Worm (Caenorhabditis elegans) whole organism, early embryonic: Measurements from ENCODE around the gene klp-17.

ENCODE experiments used
- ama-1 ChIP-seq: fragments of 150-350 bp; optimal IDR thresholded peaks from 2 replicates; lab custom pipeline; 2014
- ets-7 ChIP-seq: sonication (generic microtip); optimal IDR thresholded peaks from 2 replicates; lab custom pipeline; 2016; ENCODE audit warnings: missing genotype, missing genetic modification characterization, missing compliant biosample characterization
- flt-1 ChIP-seq: fragments of 200-800 bp; sonication (Bioruptor generic); IDR thresholded peaks from 2 replicates; pipeline ENCODE4 v1.3.6; 2022; ENCODE audit warnings: missing genetic modification characterization, missing compliant biosample characterization
- hmbx-1 ChIP-seq: sonication (generic microtip); optimal IDR thresholded peaks from 2 replicates; lab custom pipeline; 2016; ENCODE audit warnings: mild to moderate bottlenecking, missing genetic modification characterization, missing compliant biosample characterization
- hnd-1 ChIP-seq: sonication (generic microtip); optimal IDR thresholded peaks from 2 replicates; lab custom pipeline; 2016; ENCODE audit warnings: missing genetic modification characterization, missing compliant biosample characterization
- pes-1 ChIP-seq: fragments of 200-800 bp; sonication (Bioruptor generic); IDR thresholded peaks from 2 replicates; pipeline ENCODE4 v1.3.6; 2022; ENCODE audit warnings: missing genetic modification reagents, missing genetic modification characterization, missing compliant biosample characterization
- sea-1 ChIP-seq: fragments of 200-800 bp; sonication (Bioruptor generic); conservative IDR thresholded peaks from 2 replicates; pipeline ENCODE4 v1.3.6; 2022; ENCODE audit warnings: missing genetic modification characterization, missing compliant biosample characterization
- tbx-37 ChIP-seq: fragments of 200-800 bp; sonication (Bioruptor generic); conservative IDR thresholded peaks from 2 replicates; pipeline ENCODE4 v1.3.6; 2022; ENCODE audit warnings: missing genetic modification reagents, missing genetic modification characterization, missing compliant biosample characterization
- tra-4 ChIP-seq: sonication (generic microtip); optimal IDR thresholded peaks from 2 replicates; lab custom pipeline; 2017; ENCODE audit warnings: missing genetic modification characterization, missing compliant biosample characterization

- TF ChIP-seq sea-1 (GFP tag; lab: Robert Waterston, UW) (no peak), hmbx-1 (tag; lab: Kevin White, UChicago) (no peak), pes-1 (GFP tag; lab: Robert Waterston, UW) (no peak), hnd-1 (tag; lab: Kevin White, UChicago) (no peak), flt-1 (GFP tag; lab: Robert Waterston, UW) (no peak), ama-1 (lab: Kevin White, UChicago) (no peak), tbx-37 (no peak), ets-7 (tag; lab: Kevin White, UChicago) (no peak), tra-4 (no peak)
Observed at ce11 chrII:11479076-11479475, 11.6 kb upstream of the klp-17 start, which contains the start of gene W02B12.12.
